Worm (Caenorhabditis elegans): ENCODE measurements around the gene iscu-1.

Gene iscu-1

ce11 chrIV:13795249-13795909, 11.6 kb downstream of the iscu-1 start:
- no peak for TF ChIP-seq blmp-1 (tag; optimal IDR thresholded peaks at IDR 0.05)

DNA sequence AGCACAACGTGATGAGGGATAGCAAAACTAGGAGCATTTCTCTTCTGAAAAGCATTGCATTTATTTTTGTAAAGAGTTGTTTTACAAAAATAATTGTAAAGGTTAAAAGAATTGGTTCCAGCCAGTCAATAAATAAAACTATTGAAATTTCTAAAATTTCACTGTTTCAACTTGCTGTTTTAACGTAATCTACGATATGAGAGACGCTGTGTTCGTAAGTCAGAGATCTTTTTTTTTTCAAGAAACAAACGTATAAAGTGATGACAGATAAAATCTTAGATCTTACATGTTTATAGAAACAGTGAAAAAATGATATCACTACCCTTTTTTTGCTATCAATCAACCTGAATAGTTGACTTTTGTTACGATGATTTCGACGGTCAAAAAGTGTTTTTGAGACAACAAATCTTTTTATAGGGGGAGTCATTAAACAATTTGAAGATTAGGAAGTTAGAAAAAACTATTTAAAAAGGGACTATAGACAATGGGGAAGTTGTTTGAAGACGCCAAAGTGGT, 14.2 kb downstream of the iscu-1 start, which contains the start of gene Y45F10D.6:
TSS of gene Y45F10D.6 (minus strand) at position 51 of the 516 bp plus-strand sequence.
- no peak for TF ChIP-seq snpc-4 (tag; optimal IDR thresholded peaks at IDR 0.05)
- no peak for TF ChIP-seq hlh-1 (tag; optimal IDR thresholded peaks at IDR 0.05)
- no peak for TF ChIP-seq tbx-8 (GFP tag; optimal IDR thresholded peaks at IDR 0.05)
- no peak for TF ChIP-seq unc-120 (tag; optimal IDR thresholded peaks at IDR 0.05; ENCODE audit: poor library complexity, severe bottlenecking)
- TF ChIP-seq pha-4 (tag; optimal IDR thresholded peaks at IDR 0.05) = no peak
- no peak for TF ChIP-seq unc-62 (GFP tag; optimal IDR thresholded peaks at IDR 0.05)
- TF ChIP-seq bed-3 (GFP tag; optimal IDR thresholded peaks at IDR 0.05) = no peak
- TF ChIP-seq ham-2 (GFP tag; optimal IDR thresholded peaks at IDR 0.05) = no peak
- no peak for TF ChIP-seq drap-1 (GFP tag; optimal IDR thresholded peaks at IDR 0.05)
- no peak for TF ChIP-seq lin-32 (GFP tag; optimal IDR thresholded peaks at IDR 0.05)
- TF ChIP-seq sem-2 (GFP tag; optimal IDR thresholded peaks at IDR 0.05) = no peak
- no peak for TF ChIP-seq nhr-2 (tag; optimal IDR thresholded peaks at IDR 0.05)
- no peak for TF ChIP-seq mls-2 (tag; optimal IDR thresholded peaks at IDR 0.05)
- TF ChIP-seq zip-8 (tag; optimal IDR thresholded peaks at IDR 0.05) = no peak
- no peak for TF ChIP-seq mep-1 (tag; optimal IDR thresholded peaks at IDR 0.05)
- TF ChIP-seq cnd-1 (tag; optimal IDR thresholded peaks at IDR 0.05) = no peak
- no peak for TF ChIP-seq nhr-28 (tag; optimal IDR thresholded peaks at IDR 0.05)

DNA sequence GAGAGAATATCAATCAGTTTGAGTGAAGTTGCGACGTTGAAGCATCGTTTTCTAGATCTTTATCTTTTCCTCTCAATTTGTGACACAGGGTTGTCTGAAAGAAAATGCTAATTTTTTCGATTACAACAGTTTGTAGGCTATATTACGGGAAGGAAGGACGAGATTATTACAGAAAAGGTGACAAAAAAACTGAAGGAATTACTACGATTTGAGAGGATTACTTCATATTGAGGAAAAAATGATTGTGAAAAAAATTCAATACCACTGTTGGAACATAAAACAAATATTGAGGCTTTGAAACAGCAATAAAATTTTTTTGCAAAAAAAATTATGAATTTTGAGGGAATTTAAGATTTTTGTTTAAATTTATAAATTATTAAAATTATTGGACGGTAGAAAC, 24.0 kb downstream of the iscu-1 start, which contains the start of gene Y45F10D.14:
TSS of gene Y45F10D.14 (minus strand) at position 101 of the 400 bp plus-strand sequence.
- TF ChIP-seq lin-13 (tag; optimal IDR thresholded peaks at IDR 0.05) = no peak
- no peak for TF ChIP-seq mls-2 (tag; optimal IDR thresholded peaks at IDR 0.05)
- no peak for TF ChIP-seq pha-4 (tag; optimal IDR thresholded peaks at IDR 0.05)
- TF ChIP-seq elt-3 (tag; optimal IDR thresholded peaks at IDR 0.05) = no peak
- no peak for TF ChIP-seq nhr-2 (tag; optimal IDR thresholded peaks at IDR 0.05)
- no peak for TF ChIP-seq mab-5 (tag; optimal IDR thresholded peaks at IDR 0.05)
- TF ChIP-seq ceh-83 (GFP tag; optimal IDR thresholded peaks at IDR 0.05) = no peak
- no peak for TF ChIP-seq sem-2 (GFP tag; optimal IDR thresholded peaks at IDR 0.05)
- no peak for TF ChIP-seq blmp-1 (tag; optimal IDR thresholded peaks at IDR 0.05)
- TF ChIP-seq elt-1 (tag; optimal IDR thresholded peaks at IDR 0.05; ENCODE audit: borderline replicate concordance, insufficient read depth) = no peak
- no peak for TF ChIP-seq zip-8 (tag; optimal IDR thresholded peaks at IDR 0.05)
- no peak for TF ChIP-seq lin-32 (GFP tag; optimal IDR thresholded peaks at IDR 0.05)
- TF ChIP-seq snpc-4 (tag; optimal IDR thresholded peaks at IDR 0.05) = no peak
- TF ChIP-seq nhr-237 (tag; optimal IDR thresholded peaks at IDR 0.05) = no peak
- no peak for TF ChIP-seq unc-39 (tag; optimal IDR thresholded peaks at IDR 0.05)

DNA sequence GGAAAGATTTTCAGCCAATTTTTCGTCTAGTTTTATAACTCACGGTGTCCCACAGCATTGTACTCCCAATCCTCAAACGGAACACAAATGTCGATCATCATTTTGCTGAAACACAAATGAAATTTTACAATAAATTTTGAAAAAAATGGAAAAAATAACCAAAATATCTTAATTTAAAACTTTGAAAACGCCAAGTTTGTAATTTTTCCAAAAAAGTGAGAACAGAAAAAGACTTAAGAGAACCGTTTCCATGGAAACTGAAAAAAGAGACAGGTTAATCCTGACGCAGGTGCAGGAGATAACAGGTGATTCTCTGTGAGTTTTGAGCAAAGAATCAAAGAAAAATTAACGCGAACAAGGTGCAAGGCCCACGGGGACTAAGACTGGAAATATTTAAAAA, 37.1 kb downstream of the iscu-1 start, which contains the start of gene Y45F10D.15:
TSS of gene Y45F10D.15 (minus strand) at position 101 of the 400 bp plus-strand sequence.
- TF ChIP-seq nhr-12 (tag; optimal IDR thresholded peaks at IDR 0.05) = no peak
- no peak for TF ChIP-seq nhr-28 (tag; optimal IDR thresholded peaks at IDR 0.05)
- TF ChIP-seq unc-39 (tag; optimal IDR thresholded peaks at IDR 0.05) = no peak
- TF ChIP-seq pha-4 (tag; optimal IDR thresholded peaks at IDR 0.05) = no peak
- TF ChIP-seq tbx-8 (GFP tag; optimal IDR thresholded peaks at IDR 0.05) = no peak
- no peak for TF ChIP-seq blmp-1 (tag; optimal IDR thresholded peaks at IDR 0.05)
- no peak for TF ChIP-seq sem-2 (GFP tag; optimal IDR thresholded peaks at IDR 0.05)
- TF ChIP-seq elt-1 (tag; optimal IDR thresholded peaks at IDR 0.05; ENCODE audit: borderline replicate concordance, insufficient read depth) = no peak
- no peak for TF ChIP-seq mab-5 (tag; optimal IDR thresholded peaks at IDR 0.05)
- no peak for TF ChIP-seq ztf-11 (tag; optimal IDR thresholded peaks at IDR 0.05)
- TF ChIP-seq nhr-76 (tag; optimal IDR thresholded peaks at IDR 0.05) = no peak
- TF ChIP-seq ceh-39 (tag; optimal IDR thresholded peaks at IDR 0.05) = no peak
- no peak for TF ChIP-seq unc-62 (GFP tag; optimal IDR thresholded peaks at IDR 0.05)
- no peak for TF ChIP-seq mls-2 (tag; optimal IDR thresholded peaks at IDR 0.05)
- no peak for TF ChIP-seq hlh-1 (tag; optimal IDR thresholded peaks at IDR 0.05)
- no peak for TF ChIP-seq elt-3 (tag; optimal IDR thresholded peaks at IDR 0.05)
- TF ChIP-seq nhr-237 (tag; optimal IDR thresholded peaks at IDR 0.05) = no peak
- TF ChIP-seq ham-2 (GFP tag; optimal IDR thresholded peaks at IDR 0.05) = no peak
- no peak for TF ChIP-seq nhr-2 (tag; optimal IDR thresholded peaks at IDR 0.05)

ce11 chrIV:13826363-13826762, 42.6 kb downstream of the iscu-1 start:
- peak; percentile 100 for TF ChIP-seq hlh-1 (tag; optimal IDR thresholded peaks at IDR 0.05)
- peak; percentile 92 for TF ChIP-seq unc-62 (GFP tag; optimal IDR thresholded peaks at IDR 0.05)
- TF ChIP-seq blmp-1 (tag; optimal IDR thresholded peaks at IDR 0.05) = peak; percentile 14
- peak; percentile 71 for TF ChIP-seq mab-5 (tag; optimal IDR thresholded peaks at IDR 0.05)
- TF ChIP-seq mep-1 (tag; optimal IDR thresholded peaks at IDR 0.05) = no peak
- no peak for TF ChIP-seq elt-1 (tag; optimal IDR thresholded peaks at IDR 0.05; ENCODE audit: borderline replicate concordance, insufficient read depth)
- TF ChIP-seq unc-120 (tag; optimal IDR thresholded peaks at IDR 0.05; ENCODE audit: poor library complexity, severe bottlenecking) = peak; percentile 98
